Fruit fly (Drosophila melanogaster) whole organism, embryonic: Measurements from ENCODE around the gene Ccp84Aa.

Experiments
- CG10147 ChIP-seq: fragments of 200-800 bp; sonication (Bioruptor generic); optimal IDR thresholded peaks from 2 replicates; lab custom pipeline; 2019; ENCODE audit warnings: missing biosample characterization, mild to moderate bottlenecking, missing genetic modification characterization, moderate library complexity
- CG10462 ChIP-seq: fragments of 200-800 bp; sonication (Bioruptor generic); optimal IDR thresholded peaks from 2 replicates; lab custom pipeline; 2016; ENCODE audit warnings: missing biosample characterization, missing genetic modification characterization
- CG11560 ChIP-seq: fragments of 200-800 bp; sonication (Bioruptor generic); IDR thresholded peaks from 3 replicates; pipeline ENCODE4 v1.3.6; 2022; ENCODE audit warnings: missing biosample characterization, missing genetic modification characterization
- CG12155 ChIP-seq: fragments of 200-800 bp; sonication (Bioruptor generic); optimal IDR thresholded peaks from 3 replicates; lab custom pipeline; 2016; ENCODE audit warnings: missing biosample characterization, missing genetic modification characterization
- CG12219 ChIP-seq: fragments of 200-800 bp; sonication (Bioruptor generic); optimal IDR thresholded peaks from 3 replicates; lab custom pipeline; 2018; ENCODE audit warnings: missing biosample characterization, mild to moderate bottlenecking, missing genetic modification characterization
- CG1233 ChIP-seq: fragments of 200-800 bp; sonication (Bioruptor generic); optimal IDR thresholded peaks from 4 replicates; lab custom pipeline; 2018; ENCODE audit warnings: missing biosample characterization, mild to moderate bottlenecking, missing genetic modification characterization
- CG14710 ChIP-seq: fragments of 200-800 bp; sonication (Bioruptor generic); optimal IDR thresholded peaks from 3 replicates; lab custom pipeline; 2019; ENCODE audit warnings: missing biosample characterization, mild to moderate bottlenecking, missing genetic modification characterization, moderate library complexity
- CG14860 ChIP-seq: fragments of 200-800 bp; sonication (Bioruptor generic); IDR thresholded peaks from 3 replicates; pipeline ENCODE4 v1.3.6; 2022; ENCODE audit warnings: missing biosample characterization, missing genetic modification characterization; ENCODE audit not compliant: partially characterized antibody
- CG15073 ChIP-seq: fragments of 200-800 bp; sonication (Bioruptor generic); optimal IDR thresholded peaks from 2 replicates; lab custom pipeline; 2016; ENCODE audit warnings: missing biosample characterization, missing genetic modification characterization
- CG1529 ChIP-seq: fragments of 200-800 bp; sonication (Bioruptor generic); optimal IDR thresholded peaks from 3 replicates; lab custom pipeline; 2018; ENCODE audit warnings: missing biosample characterization, missing genetic modification characterization
- CG15479 ChIP-seq: fragments of 200-800 bp; sonication (Bioruptor generic); optimal IDR thresholded peaks from 3 replicates; lab custom pipeline; 2019; ENCODE audit warnings: missing biosample characterization, mild to moderate bottlenecking, missing genetic modification characterization, moderate library complexity
- CG1603 ChIP-seq: fragments of 200-800 bp; sonication (Bioruptor generic); optimal IDR thresholded peaks from 2 replicates; lab custom pipeline; 2019; ENCODE audit warnings: missing biosample characterization, mild to moderate bottlenecking, missing genetic modification characterization, moderate library complexity
- CG16779 ChIP-seq: fragments of 200-800 bp; sonication (Bioruptor generic); IDR thresholded peaks from 2 replicates; pipeline ENCODE4 v1.3.6; 2022; ENCODE audit warnings: missing biosample characterization, missing genetic modification characterization
- CG18619 ChIP-seq: fragments of 200-800 bp; sonication (Bioruptor generic); optimal IDR thresholded peaks from 3 replicates; lab custom pipeline; 2017; ENCODE audit warnings: missing biosample characterization, mild to moderate bottlenecking, missing genetic modification characterization
- CG2202 ChIP-seq: fragments of 200-800 bp; sonication (Bioruptor generic); optimal IDR thresholded peaks from 2 replicates; lab custom pipeline; 2018; ENCODE audit warnings: missing biosample characterization, mild to moderate bottlenecking, missing genetic modification characterization
- CG2678 ChIP-seq: fragments of 200-800 bp; sonication (Bioruptor generic); optimal IDR thresholded peaks from 3 replicates; lab custom pipeline; 2019; ENCODE audit warnings: missing biosample characterization, mild to moderate bottlenecking, missing genetic modification characterization, moderate library complexity
- CG2875 ChIP-seq: fragments of 200-800 bp; sonication (Bioruptor generic); optimal IDR thresholded peaks from 2 replicates; lab custom pipeline; 2017; ENCODE audit warnings: missing biosample characterization, mild to moderate bottlenecking, missing genetic modification characterization, missing genetic modification reagents
- CG33213 ChIP-seq: fragments of 200-800 bp; sonication (Bioruptor generic); optimal IDR thresholded peaks from 3 replicates; lab custom pipeline; 2016; ENCODE audit warnings: missing biosample characterization, missing genetic modification characterization
- CG4730 ChIP-seq: fragments of 200-800 bp; sonication (Bioruptor generic); IDR thresholded peaks from 2 replicates; pipeline ENCODE4 v1.3.6; 2022; ENCODE audit warnings: missing biosample characterization, missing genetic modification characterization
- CG6175 ChIP-seq: fragments of 200-800 bp; sonication (Bioruptor generic); IDR thresholded peaks from 3 replicates; pipeline ENCODE4 v1.3.6; 2022; ENCODE audit warnings: missing biosample characterization, missing genetic modification characterization
- CG8290 ChIP-seq, 3 experiments: fragments of 200-800 bp; sonication (Bioruptor generic); optimal IDR thresholded peaks; 2 replicates each; lab custom pipeline; 2016 to 2019; ENCODE audit warnings: missing biosample characterization in 3 of 3, missing genetic modification characterization in 3 of 3, mild to moderate bottlenecking in 2 of 3, moderate library complexity in 1 of 3
- CG8388 ChIP-seq: fragments of 200-800 bp; sonication (Bioruptor generic); optimal IDR thresholded peaks from 2 replicates; lab custom pipeline; 2019; ENCODE audit warnings: missing biosample characterization, mild to moderate bottlenecking, missing genetic modification characterization, moderate library complexity
- CG8924 ChIP-seq: fragments of 200-800 bp; optimal IDR thresholded peaks from 3 replicates; lab custom pipeline; 2019; ENCODE audit warnings: missing biosample characterization, mild to moderate bottlenecking, missing genetic modification characterization, moderate library complexity
- CG9727 ChIP-seq: fragments of 200-800 bp; sonication (Bioruptor generic); optimal IDR thresholded peaks from 3 replicates; lab custom pipeline; 2017; ENCODE audit warnings: missing biosample characterization, mild to moderate bottlenecking, missing genetic modification characterization
- D ChIP-seq, 2 experiments: fragments of 200-800 bp in 1 of 2; fragments of >200 bp in 1 of 2; sonication (Bioruptor generic) in 1 of 2; optimal IDR thresholded peaks; 2 replicates in 1 of 2; 3 replicates in 1 of 2; lab custom pipeline; 2017; ENCODE audit warnings: mild to moderate bottlenecking in 1 of 2, missing biosample characterization in 1 of 2, missing genetic modification characterization in 1 of 2, missing genetic modification reagents in 1 of 2
- HHEX ChIP-seq: fragments of 200-800 bp; sonication (Bioruptor generic); optimal IDR thresholded peaks from 3 replicates; lab custom pipeline; 2017; ENCODE audit warnings: missing biosample characterization, mild to moderate bottlenecking, missing genetic modification characterization, missing genetic modification reagents
- HLHmδ ChIP-seq: fragments of 200-800 bp; sonication (Bioruptor generic); optimal IDR thresholded peaks from 2 replicates; lab custom pipeline; 2018; ENCODE audit warnings: missing biosample characterization, mild to moderate bottlenecking, missing genetic modification characterization, moderate library complexity
- Hey ChIP-seq: fragments of 200-800 bp; sonication (Bioruptor generic); optimal IDR thresholded peaks from 3 replicates; lab custom pipeline; 2018; ENCODE audit warnings: missing biosample characterization, mild to moderate bottlenecking, missing genetic modification characterization
- Nf-YA ChIP-seq: fragments of 200-800 bp; sonication (Bioruptor generic); IDR thresholded peaks from 2 replicates; pipeline ENCODE4 v1.3.6; 2022; ENCODE audit warnings: missing biosample characterization, missing genetic modification characterization
- Pdp1 ChIP-seq, 2 experiments: fragments of 200-800 bp; sonication (Bioruptor generic); optimal IDR thresholded peaks; 3 replicates each; lab custom pipeline; 2016; ENCODE audit warnings: missing biosample characterization in 2 of 2, missing genetic modification characterization in 2 of 2, mild to moderate bottlenecking in 1 of 2, moderate library complexity in 1 of 2
- Stat92E ChIP-seq, 3 experiments: fragments of >200 bp in 2 of 3; fragments of 200-800 bp in 1 of 3; sonication (Bioruptor generic) in 1 of 3; optimal IDR thresholded peaks; 2 replicates each; lab custom pipeline; 2017 to 2019; ENCODE audit warnings: missing biosample characterization in 3 of 3, missing genetic modification characterization in 3 of 3, mild to moderate bottlenecking in 1 of 3, moderate library complexity in 1 of 3
- amos ChIP-seq: fragments of 200-800 bp; sonication (Bioruptor generic); IDR thresholded peaks from 2 replicates; pipeline ENCODE4 v1.3.6; 2022; ENCODE audit warnings: missing biosample characterization, missing genetic modification characterization; ENCODE audit not compliant: partially characterized antibody
- caup ChIP-seq: fragments of 200-800 bp; sonication (Bioruptor generic); optimal IDR thresholded peaks from 3 replicates; lab custom pipeline; 2017; ENCODE audit warnings: missing biosample characterization, mild to moderate bottlenecking, missing genetic modification characterization, moderate library complexity; ENCODE audit not compliant: severe bottlenecking
- chif ChIP-seq, 2 experiments: fragments of 200-800 bp; sonication (Bioruptor generic); optimal IDR thresholded peaks; 3 replicates each; lab custom pipeline; 2016; ENCODE audit warnings: missing biosample characterization in 2 of 2, missing genetic modification characterization in 2 of 2
- en ChIP-seq: fragments of 200-800 bp; sonication (Bioruptor generic); optimal IDR thresholded peaks from 2 replicates; lab custom pipeline; 2016; ENCODE audit warnings: missing biosample characterization, missing genetic modification characterization
- gsb-n ChIP-seq: fragments of 200-800 bp; sonication (Bioruptor generic); optimal IDR thresholded peaks from 3 replicates; lab custom pipeline; 2018; ENCODE audit warnings: missing biosample characterization, mild to moderate bottlenecking, missing genetic modification characterization
- h ChIP-seq: fragments of >200 bp; optimal IDR thresholded peaks from 2 replicates; lab custom pipeline; 2017
- insv ChIP-seq, 2 experiments: fragments of 200-800 bp; sonication (Bioruptor generic); optimal IDR thresholded peaks; 3 replicates each; lab custom pipeline; 2016 to 2018; ENCODE audit warnings: missing biosample characterization in 2 of 2, missing genetic modification characterization in 2 of 2
- jigr1 ChIP-seq: fragments of 200-800 bp; sonication (Bioruptor generic); IDR thresholded peaks from 3 replicates; pipeline ENCODE4 v1.3.6; 2022; ENCODE audit warnings: missing biosample characterization, missing genetic modification characterization
- jing ChIP-seq: fragments of 200-800 bp; sonication (Bioruptor generic); optimal IDR thresholded peaks from 2 replicates; lab custom pipeline; 2018; ENCODE audit warnings: missing biosample characterization, mild to moderate bottlenecking, missing genetic modification characterization
- onecut ChIP-seq: fragments of 200-800 bp; sonication (Bioruptor generic); IDR thresholded peaks from 2 replicates; pipeline ENCODE4 v1.3.6; 2022; ENCODE audit warnings: missing biosample characterization, missing genetic modification characterization
- ro ChIP-seq: fragments of 200-800 bp; sonication (Bioruptor generic); IDR thresholded peaks from 2 replicates; pipeline ENCODE4 v1.3.6; 2022; ENCODE audit warnings: missing biosample characterization, missing genetic modification characterization
- sc ChIP-seq, 3 experiments: fragments of >200 bp in 2 of 3; fragments of 200-800 bp in 1 of 3; sonication (Bioruptor generic) in 1 of 3; optimal IDR thresholded peaks; 2 replicates in 2 of 3; 3 replicates in 1 of 3; lab custom pipeline; 2017; ENCODE audit warnings: mild to moderate bottlenecking in 1 of 3, missing biosample characterization in 1 of 3, missing genetic modification characterization in 1 of 3, missing genetic modification reagents in 1 of 3
- sens-2 ChIP-seq: fragments of 200-800 bp; sonication (Bioruptor generic); IDR thresholded peaks from 2 replicates; pipeline ENCODE4 v1.3.6; 2022; ENCODE audit warnings: missing biosample characterization, missing genetic modification characterization
- sqz ChIP-seq: fragments of 200-800 bp; sonication (Bioruptor generic); optimal IDR thresholded peaks from 3 replicates; lab custom pipeline; 2018; ENCODE audit warnings: missing biosample characterization, mild to moderate bottlenecking, missing genetic modification characterization
- tap ChIP-seq: fragments of 200-800 bp; optimal IDR thresholded peaks from 3 replicates; lab custom pipeline; 2019; ENCODE audit warnings: missing biosample characterization, mild to moderate bottlenecking, missing genetic modification characterization, moderate library complexity
- tio ChIP-seq: fragments of 200-800 bp; sonication (Bioruptor generic); optimal IDR thresholded peaks from 2 replicates; lab custom pipeline; 2017; ENCODE audit warnings: missing biosample characterization, missing genetic modification characterization, inconsistent platforms
- wek ChIP-seq: fragments of 200-800 bp; sonication (Bioruptor generic); optimal IDR thresholded peaks from 3 replicates; lab custom pipeline; 2018; ENCODE audit warnings: missing biosample characterization, mild to moderate bottlenecking, missing genetic modification characterization, moderate library complexity

Gene Ccp84Aa

DNA sequence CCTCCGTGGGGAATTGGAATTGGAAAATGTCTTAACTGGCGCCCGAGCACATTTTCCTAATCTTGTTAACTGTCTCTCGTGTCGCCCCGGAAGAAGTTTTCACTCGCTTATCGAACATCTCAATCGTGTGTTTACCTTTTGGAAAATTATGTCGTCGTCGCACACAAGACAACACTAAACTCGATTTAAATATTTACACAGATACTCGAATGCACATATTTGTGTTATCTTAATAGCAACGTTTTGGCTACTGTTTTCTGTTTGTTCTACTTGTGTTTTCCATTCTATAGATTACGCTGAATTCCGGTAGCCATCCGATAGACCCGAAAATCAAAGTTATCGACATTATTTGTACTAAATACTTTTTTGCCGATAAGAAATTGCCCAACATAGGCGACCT, 36.6 kb upstream of the Ccp84Aa start:
- no peak for TF ChIP-seq CG12155
- peak; percentile 35 for TF ChIP-seq CG1529 (GFP tag; lab: Kevin White, UChicago)
- TF ChIP-seq insv (GFP tag; optimal IDR thresholded peaks at IDR 0.05; lab: Kevin White, UChicago) = peak in 1 of 2 experiments; percentile 4
- TF ChIP-seq CG15073 (GFP tag; lab: Kevin White, UChicago) = no peak
- TF ChIP-seq CG4730 (GFP tag; lab: Robert Waterston, UW) = no peak
- peak; percentile 95 for TF ChIP-seq CG15479
- TF ChIP-seq wek (GFP tag; lab: Kevin White, UChicago) = peak; percentile 62
- TF ChIP-seq CG2678 (tag; lab: Kevin White, UChicago) = peak; percentile 39
- peak; percentile 53 for TF ChIP-seq CG12219 (GFP tag; lab: Kevin White, UChicago)
- TF ChIP-seq sc (optimal IDR thresholded peaks at IDR 0.05; lab: Kevin White, UChicago) = no peak
- TF ChIP-seq sc (GFP tag; optimal IDR thresholded peaks at IDR 0.05; lab: Kevin White, UChicago) = peak; percentile 58
- no peak for TF ChIP-seq jigr1 (GFP tag; lab: Robert Waterston, UW)
- TF ChIP-seq chif (GFP tag; optimal IDR thresholded peaks at IDR 0.05; lab: Kevin White, UChicago) = peak; percentile 26 to 55
- TF ChIP-seq CG9727 (GFP tag; lab: Kevin White, UChicago) = peak; percentile 84
- TF ChIP-seq gsb-n (tag; lab: Kevin White, UChicago) = peak; percentile 73
- TF ChIP-seq HLHmδ (GFP tag; lab: Kevin White, UChicago) = peak; percentile 25
- TF ChIP-seq onecut = no peak
- TF ChIP-seq CG1603 (tag; lab: Kevin White, UChicago) = peak; percentile 75
- peak in 1 of 3 experiments; percentile 2 for TF ChIP-seq Stat92E (GFP tag; optimal IDR thresholded peaks at IDR 0.05; lab: Kevin White, UChicago)
- TF ChIP-seq Nf-YA (GFP tag; lab: Robert Waterston, UW) = no peak
- TF ChIP-seq D (optimal IDR thresholded peaks at IDR 0.05; lab: Kevin White, UChicago) = no peak
- peak; percentile 45 for TF ChIP-seq D (GFP tag; optimal IDR thresholded peaks at IDR 0.05; lab: Kevin White, UChicago)
- TF ChIP-seq amos (GFP tag; lab: Robert Waterston, UW) = no peak
- no peak for TF ChIP-seq sqz
- TF ChIP-seq CG8290 (GFP tag; optimal IDR thresholded peaks at IDR 0.05; lab: Kevin White, UChicago) = peak; percentile 23
- peak in 1 of 2 experiments; percentile 57 for TF ChIP-seq CG8290 (tag; optimal IDR thresholded peaks at IDR 0.05; lab: Kevin White, UChicago)
- TF ChIP-seq CG14710 (tag; lab: Kevin White, UChicago) = peak; percentile 68
- peak; percentile 25 for TF ChIP-seq caup (GFP tag; lab: Kevin White, UChicago)
- TF ChIP-seq Hey (tag; lab: Kevin White, UChicago) = no peak
- TF ChIP-seq ro (GFP tag; lab: Robert Waterston, UW) = no peak
- peak; percentile 64 for TF ChIP-seq CG8924
- TF ChIP-seq CG11560 (tag; lab: Robert Waterston, UW) = no peak
- TF ChIP-seq CG16779 = no peak
- peak; percentile 44 for TF ChIP-seq en (GFP tag; lab: Kevin White, UChicago)
- TF ChIP-seq HHEX = peak; percentile 17
- peak; percentile 34 for TF ChIP-seq CG10462 (GFP tag; lab: Kevin White, UChicago)
- peak; percentile 7 for TF ChIP-seq CG18619
- no peak for TF ChIP-seq CG14860 (GFP tag; lab: Robert Waterston, UW)
- TF ChIP-seq CG6175 (GFP tag; lab: Robert Waterston, UW) = no peak
- TF ChIP-seq tap (tag; lab: Kevin White, UChicago) = no peak
- peak; percentile 42 for TF ChIP-seq jing (GFP tag; lab: Kevin White, UChicago)
- no peak for TF ChIP-seq sens-2 (GFP tag; lab: Robert Waterston, UW)
- peak in 1 of 2 experiments; percentile 38 for TF ChIP-seq Pdp1 (GFP tag; optimal IDR thresholded peaks at IDR 0.05; lab: Kevin White, UChicago)
- TF ChIP-seq CG1233 = peak; percentile 59
- peak; percentile 88 for TF ChIP-seq CG2202 (tag; lab: Kevin White, UChicago)
- no peak for TF ChIP-seq h (lab: Kevin White, UChicago)
- TF ChIP-seq tio (GFP tag; lab: Kevin White, UChicago) = no peak
- no peak for TF ChIP-seq CG10147 (GFP tag; lab: Kevin White, UChicago)
- TF ChIP-seq CG2875 (GFP tag; lab: Kevin White, UChicago) = peak; percentile 48
- TF ChIP-seq CG8388 (GFP tag; lab: Kevin White, UChicago) = peak; percentile 7
- TF ChIP-seq CG33213 (GFP tag; lab: Kevin White, UChicago) = peak; percentile 8
